Worm (Caenorhabditis elegans) whole organism, L2 larva: ENCODE data around the gene C54D10.5.

Experiments used
- ama-1 ChIP-seq: fragments of 150-350 bp; optimal IDR thresholded peaks from 2 replicates; lab custom pipeline; 2018; ENCODE audit warnings: inconsistent platforms
- egl-27 ChIP-seq: sonication (generic microtip); optimal IDR thresholded peaks from 3 replicates; lab custom pipeline; 2017; ENCODE audit warnings: missing biosample characterization, missing genetic modification reagents, missing genetic modification characterization
- lin-39 ChIP-seq: fragments of 150-350 bp; optimal IDR thresholded peaks from 2 replicates; lab custom pipeline; 2014; ENCODE audit warnings: missing biosample characterization, missing genetic modification reagents, missing genetic modification characterization
- lsy-2 ChIP-seq, 2 experiments: fragments of 150-350 bp in 1 of 2; sonication (generic microtip) in 1 of 2; optimal IDR thresholded peaks; 2 replicates each; lab custom pipeline; 2014 to 2017; ENCODE audit warnings: missing biosample characterization in 2 of 2, missing genetic modification characterization in 2 of 2
- nhr-10 ChIP-seq: sonication (generic microtip); optimal IDR thresholded peaks from 2 replicates; lab custom pipeline; 2017; ENCODE audit warnings: missing biosample characterization, missing genetic modification characterization
- ztf-11 ChIP-seq: sonication (generic microtip); optimal IDR thresholded peaks from 2 replicates; lab custom pipeline; 2017; ENCODE audit warnings: missing biosample characterization, missing genetic modification characterization

ce11 chrV:12455695-12456094, 26.6 kb downstream of the C54D10.5 start:
- TF ChIP-seq lin-39, result no peak
- no peak for TF ChIP-seq ama-1 (lab: Kevin White, UChicago)
- no peak for TF ChIP-seq egl-27
- TF ChIP-seq nhr-10 (tag; lab: Kevin White, UChicago), result no peak
- no peak for TF ChIP-seq lsy-2 (tag; optimal IDR thresholded peaks at IDR 0.05; lab: Kevin White, UChicago)
- TF ChIP-seq ztf-11 (tag; lab: Kevin White, UChicago), result no peak
